Fruit fly (Drosophila melanogaster) whole organism: ENCODE results near the gene Lcch3.

Source experiments
- CG8478 ChIP-seq: fragments of >200 bp; optimal IDR thresholded peaks from 2 replicates; lab custom pipeline; 2018; ENCODE audit warnings: inconsistent platforms
- Dll ChIP-seq: fragments of >200 bp; optimal IDR thresholded peaks from 2 replicates; lab custom pipeline; 2017
- usp ChIP-seq: fragments of >200 bp; optimal IDR thresholded peaks from 2 replicates; lab custom pipeline; 2017; ENCODE audit warnings: missing biosample characterization, missing genetic modification characterization, mixed read lengths

DNA sequence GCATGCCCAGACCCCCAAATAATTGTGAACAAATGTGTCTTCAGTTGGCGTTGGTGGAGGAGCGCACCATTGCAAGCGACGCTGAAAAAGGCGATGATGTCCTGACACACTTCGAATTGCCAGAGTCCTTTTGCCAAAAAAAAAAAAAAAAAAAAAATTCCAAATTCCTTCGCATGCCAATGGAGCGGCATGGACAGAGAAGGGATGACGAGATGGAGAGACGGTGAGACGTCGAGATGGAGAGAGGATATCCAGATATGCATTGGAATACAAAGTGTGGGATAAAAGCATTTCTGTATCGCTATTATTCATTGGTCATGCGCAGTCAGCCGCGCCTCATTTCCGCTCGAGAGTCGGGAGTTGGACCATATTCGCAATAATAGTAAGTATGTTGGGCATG, 46.7 kb downstream of the Lcch3 start:
- no peak for TF ChIP-seq Dll (lab: Kevin White, UChicago)
- no peak for TF ChIP-seq usp (GFP tag; lab: Kevin White, UChicago)
- TF ChIP-seq CG8478 (lab: Kevin White, UChicago): no peak
